Fruit fly (Drosophila melanogaster) whole organism, embryonic: ENCODE measurements around the gene Sry-alpha.

Source experiments
- BtbVII ChIP-seq: fragments of 200-800 bp; sonication (Bioruptor generic); optimal IDR thresholded peaks from 3 replicates; lab custom pipeline; 2017; ENCODE audit warnings: missing biosample characterization, mild to moderate bottlenecking, missing genetic modification characterization
- CG12744 ChIP-seq: fragments of 200-800 bp; sonication (Bioruptor generic); optimal IDR thresholded peaks from 2 replicates; lab custom pipeline; 2016; ENCODE audit warnings: missing biosample characterization, missing genetic modification characterization
- CG13894 ChIP-seq: fragments of 200-800 bp; sonication (Bioruptor generic); optimal IDR thresholded peaks from 3 replicates; lab custom pipeline; 2018; ENCODE audit warnings: missing biosample characterization, mild to moderate bottlenecking, missing genetic modification characterization, moderate library complexity
- CG15479 ChIP-seq: fragments of 200-800 bp; sonication (Bioruptor generic); optimal IDR thresholded peaks from 3 replicates; lab custom pipeline; 2019; ENCODE audit warnings: missing biosample characterization, mild to moderate bottlenecking, missing genetic modification characterization, moderate library complexity
- CG16813 ChIP-seq: fragments of 200-800 bp; sonication (Bioruptor generic); IDR thresholded peaks from 3 replicates; pipeline ENCODE4 v1.3.6; 2022; ENCODE audit warnings: missing biosample characterization, missing genetic modification characterization; ENCODE audit not compliant: partially characterized antibody
- CG17328 ChIP-seq: fragments of 200-800 bp; sonication (Bioruptor generic); IDR thresholded peaks from 2 replicates; pipeline ENCODE4 v1.3.6; 2022; ENCODE audit warnings: missing biosample characterization, missing genetic modification characterization
- CG17359 ChIP-seq: fragments of 200-800 bp; sonication (Bioruptor generic); optimal IDR thresholded peaks from 3 replicates; lab custom pipeline; 2018; ENCODE audit warnings: missing biosample characterization, mild to moderate bottlenecking, missing genetic modification characterization, moderate library complexity
- CG18619 ChIP-seq: fragments of 200-800 bp; sonication (Bioruptor generic); optimal IDR thresholded peaks from 3 replicates; lab custom pipeline; 2017; ENCODE audit warnings: missing biosample characterization, mild to moderate bottlenecking, missing genetic modification characterization
- CG3407 ChIP-seq: fragments of 200-800 bp; sonication (Bioruptor generic); optimal IDR thresholded peaks from 2 replicates; lab custom pipeline; 2018; ENCODE audit warnings: missing biosample characterization, mild to moderate bottlenecking, missing genetic modification characterization
- CG4707 ChIP-seq: fragments of 200-800 bp; sonication (Bioruptor generic); optimal IDR thresholded peaks from 2 replicates; lab custom pipeline; 2018; ENCODE audit warnings: missing biosample characterization, mild to moderate bottlenecking, missing genetic modification characterization, moderate library complexity
- CG6654 ChIP-seq: fragments of 200-800 bp; sonication (Bioruptor generic); optimal IDR thresholded peaks from 2 replicates; lab custom pipeline; 2017; ENCODE audit warnings: missing biosample characterization, mild to moderate bottlenecking, missing genetic modification characterization
- CG6765 ChIP-seq: fragments of 200-800 bp; sonication (Bioruptor generic); optimal IDR thresholded peaks from 3 replicates; lab custom pipeline; 2017; ENCODE audit warnings: missing biosample characterization, mild to moderate bottlenecking, missing genetic modification characterization
- CG8089 ChIP-seq: fragments of 200-800 bp; sonication (Bioruptor generic); optimal IDR thresholded peaks from 3 replicates; lab custom pipeline; 2016; ENCODE audit warnings: missing biosample characterization, missing genetic modification characterization
- CG8281 ChIP-seq: fragments of 200-800 bp; sonication (Bioruptor generic); optimal IDR thresholded peaks from 2 replicates; lab custom pipeline; 2018; ENCODE audit warnings: missing biosample characterization, mild to moderate bottlenecking, missing genetic modification characterization, moderate library complexity
- CG8359 ChIP-seq: fragments of 200-800 bp; sonication (Bioruptor generic); optimal IDR thresholded peaks from 2 replicates; lab custom pipeline; 2017; ENCODE audit warnings: missing biosample characterization, mild to moderate bottlenecking, missing genetic modification characterization, borderline replicate concordance
- CHES-1-like ChIP-seq: fragments of 200-800 bp; sonication (Bioruptor generic); optimal IDR thresholded peaks from 2 replicates; lab custom pipeline; 2016; ENCODE audit warnings: missing biosample characterization, missing genetic modification characterization
- D19A ChIP-seq: fragments of 200-800 bp; optimal IDR thresholded peaks from 3 replicates; lab custom pipeline; 2019; ENCODE audit warnings: missing biosample characterization, mild to moderate bottlenecking, missing genetic modification characterization, moderate library complexity
- Dll ChIP-seq: fragments of 200-800 bp; sonication (Bioruptor generic); IDR thresholded peaks from 4 replicates; pipeline ENCODE4 v1.3.6; 2022; ENCODE audit warnings: missing biosample characterization, missing genetic modification characterization; ENCODE audit not compliant: partially characterized antibody
- Dp ChIP-seq: fragments of 200-800 bp; sonication (Bioruptor generic); optimal IDR thresholded peaks from 2 replicates; lab custom pipeline; 2018; ENCODE audit warnings: missing biosample characterization, mild to moderate bottlenecking, missing genetic modification characterization, moderate library complexity
- Fer1 ChIP-seq: fragments of 200-800 bp; sonication (Bioruptor generic); optimal IDR thresholded peaks from 2 replicates; lab custom pipeline; 2017; ENCODE audit warnings: missing biosample characterization, mild to moderate bottlenecking, missing genetic modification characterization
- H15 ChIP-seq: fragments of 200-800 bp; sonication (Bioruptor generic); IDR thresholded peaks from 3 replicates; pipeline ENCODE4 v1.3.6; 2022; ENCODE audit warnings: missing biosample characterization, missing genetic modification characterization
- HLH4C ChIP-seq: fragments of 200-800 bp; sonication (Bioruptor generic); IDR thresholded peaks from 3 replicates; pipeline ENCODE4 v1.3.6; 2022; ENCODE audit warnings: missing biosample characterization, missing genetic modification characterization; ENCODE audit not compliant: partially characterized antibody
- MESR4 ChIP-seq: fragments of 200-800 bp; sonication (Bioruptor generic); optimal IDR thresholded peaks from 2 replicates; lab custom pipeline; 2018; ENCODE audit warnings: missing biosample characterization, mild to moderate bottlenecking, missing genetic modification characterization, moderate library complexity
- Med ChIP-seq: fragments of 200-800 bp; sonication (Bioruptor generic); peaks from one replicate; lab custom pipeline; 2016; ENCODE audit warnings: missing biosample characterization, missing genetic modification characterization, mild to moderate bottlenecking, inconsistent platforms, moderate library complexity
- Taf1 ChIP-seq: fragments of 200-800 bp; sonication (Bioruptor generic); IDR thresholded peaks from 2 replicates; pipeline ENCODE4 v1.3.6; 2022; ENCODE audit warnings: missing biosample characterization, missing genetic modification characterization
- YL-1 ChIP-seq: fragments of 200-800 bp; sonication (Bioruptor generic); optimal IDR thresholded peaks from 3 replicates; lab custom pipeline; 2017; ENCODE audit warnings: missing biosample characterization, mild to moderate bottlenecking, missing genetic modification characterization
- bigmax ChIP-seq: fragments of 200-800 bp; sonication (Bioruptor generic); optimal IDR thresholded peaks from 2 replicates; lab custom pipeline; 2018; ENCODE audit warnings: missing biosample characterization, mild to moderate bottlenecking, missing genetic modification characterization
- cad ChIP-seq: fragments of >200 bp; optimal IDR thresholded peaks from 2 replicates; lab custom pipeline; 2017; ENCODE audit warnings: missing biosample characterization, missing genetic modification characterization
- cg ChIP-seq: fragments of 200-800 bp; sonication (Bioruptor generic); optimal IDR thresholded peaks from 3 replicates; lab custom pipeline; 2019; ENCODE audit warnings: missing biosample characterization, mild to moderate bottlenecking, missing genetic modification characterization, moderate library complexity
- croc ChIP-seq: fragments of 200-800 bp; sonication (Bioruptor generic); conservative IDR thresholded peaks from 3 replicates; pipeline ENCODE4 v1.3.6; 2022; ENCODE audit warnings: missing biosample characterization, missing genetic modification characterization
- crp ChIP-seq, 2 experiments: fragments of 200-800 bp; sonication (Bioruptor generic); optimal IDR thresholded peaks; 2 replicates in 1 of 2; 3 replicates in 1 of 2; lab custom pipeline; 2017; ENCODE audit warnings: missing biosample characterization in 2 of 2, missing genetic modification characterization in 2 of 2, mild to moderate bottlenecking in 1 of 2, moderate library complexity in 1 of 2
- dmrt11E ChIP-seq: fragments of 200-800 bp; sonication (Bioruptor generic); optimal IDR thresholded peaks from 3 replicates; lab custom pipeline; 2018; ENCODE audit warnings: missing biosample characterization, mild to moderate bottlenecking, missing genetic modification characterization, moderate library complexity
- fd64A ChIP-seq: fragments of 200-800 bp; sonication (Bioruptor generic); optimal IDR thresholded peaks from 3 replicates; lab custom pipeline; 2018; ENCODE audit warnings: missing biosample characterization, mild to moderate bottlenecking, missing genetic modification characterization
- gcm ChIP-seq: fragments of 200-800 bp; sonication (Bioruptor generic); optimal IDR thresholded peaks from 2 replicates; lab custom pipeline; 2019; ENCODE audit warnings: missing biosample characterization, mild to moderate bottlenecking, missing genetic modification characterization, moderate library complexity
- gfzf ChIP-seq: fragments of 200-800 bp; sonication (Bioruptor generic); optimal IDR thresholded peaks from 2 replicates; lab custom pipeline; 2016; ENCODE audit warnings: missing biosample characterization, mild to moderate bottlenecking, missing genetic modification characterization, moderate library complexity
- gsb ChIP-seq: fragments of 200-800 bp; sonication (Bioruptor generic); IDR thresholded peaks from 2 replicates; pipeline ENCODE4 v1.3.6; 2022; ENCODE audit warnings: missing biosample characterization, missing genetic modification characterization
- gsb-n ChIP-seq: fragments of 200-800 bp; sonication (Bioruptor generic); optimal IDR thresholded peaks from 3 replicates; lab custom pipeline; 2018; ENCODE audit warnings: missing biosample characterization, mild to moderate bottlenecking, missing genetic modification characterization
- inv ChIP-seq: fragments of 200-800 bp; sonication (Bioruptor generic); IDR thresholded peaks from 2 replicates; pipeline ENCODE4 v1.3.6; 2022; ENCODE audit warnings: missing biosample characterization, missing genetic modification characterization; ENCODE audit not compliant: partially characterized antibody
- jing ChIP-seq: fragments of 200-800 bp; sonication (Bioruptor generic); optimal IDR thresholded peaks from 2 replicates; lab custom pipeline; 2018; ENCODE audit warnings: missing biosample characterization, mild to moderate bottlenecking, missing genetic modification characterization
- kay ChIP-seq: fragments of 200-800 bp; sonication (Bioruptor generic); optimal IDR thresholded peaks from 2 replicates; lab custom pipeline; 2016; ENCODE audit warnings: missing biosample characterization, missing genetic modification characterization
- ken ChIP-seq: fragments of 200-800 bp; sonication (Bioruptor generic); IDR thresholded peaks from 3 replicates; pipeline ENCODE4 v1.3.6; 2022; ENCODE audit warnings: missing biosample characterization, missing genetic modification characterization
- nom ChIP-seq: fragments of 200-800 bp; sonication (Bioruptor generic); optimal IDR thresholded peaks from 2 replicates; lab custom pipeline; 2017; ENCODE audit warnings: missing biosample characterization, missing genetic modification characterization, mild to moderate bottlenecking, moderate library complexity, missing genetic modification reagents
- otp ChIP-seq: fragments of 200-800 bp; sonication (Bioruptor generic); IDR thresholded peaks from 3 replicates; pipeline ENCODE4, ENCODE4 v1.3.6; 2022; ENCODE audit warnings: missing biosample characterization, missing genetic modification characterization
- pfk ChIP-seq: fragments of 200-800 bp; sonication (Bioruptor generic); optimal IDR thresholded peaks from 2 replicates; lab custom pipeline; 2018; ENCODE audit warnings: missing biosample characterization, mild to moderate bottlenecking, missing genetic modification characterization, moderate library complexity
- pzg ChIP-seq: fragments of 200-800 bp; sonication (Bioruptor generic); optimal IDR thresholded peaks from 3 replicates; lab custom pipeline; 2018; ENCODE audit warnings: missing biosample characterization, mild to moderate bottlenecking, missing genetic modification characterization, moderate library complexity
- salm ChIP-seq: fragments of 200-800 bp; sonication (Bioruptor generic); optimal IDR thresholded peaks from 2 replicates; lab custom pipeline; 2018; ENCODE audit warnings: missing biosample characterization, mild to moderate bottlenecking, missing genetic modification characterization
- seq ChIP-seq: fragments of 200-800 bp; sonication (Bioruptor generic); IDR thresholded peaks from 2 replicates; pipeline ENCODE4 v1.3.6; 2022; ENCODE audit warnings: missing biosample characterization, missing genetic modification characterization
- sisA ChIP-seq: fragments of 200-800 bp; sonication (Bioruptor generic); IDR thresholded peaks from 2 replicates; pipeline ENCODE4 v1.3.6; 2022; ENCODE audit warnings: missing biosample characterization, missing genetic modification characterization
- ssp ChIP-seq: fragments of 200-800 bp; sonication (Bioruptor generic); IDR thresholded peaks from 2 replicates; pipeline ENCODE4 v1.3.6; 2022; ENCODE audit warnings: missing biosample characterization, missing genetic modification characterization
- tup ChIP-seq: fragments of 200-800 bp; sonication (Bioruptor generic); optimal IDR thresholded peaks from 2 replicates; lab custom pipeline; 2016; ENCODE audit warnings: missing biosample characterization, mild to moderate bottlenecking, missing genetic modification characterization, moderate library complexity
- vfl ChIP-seq: fragments of 200-800 bp; sonication (Bioruptor generic); optimal IDR thresholded peaks from 2 replicates; lab custom pipeline; 2016; ENCODE audit warnings: missing biosample characterization, missing genetic modification characterization
- wek ChIP-seq: fragments of 200-800 bp; sonication (Bioruptor generic); optimal IDR thresholded peaks from 3 replicates; lab custom pipeline; 2018; ENCODE audit warnings: missing biosample characterization, mild to moderate bottlenecking, missing genetic modification characterization, moderate library complexity

Gene Sry-alpha

dm6 chr3R:29993134-29993533 is 46.4 kb upstream of the Sry-alpha start, which contains the start of gene Acph-1 (continued):
- no peak for TF ChIP-seq CHES-1-like (GFP tag; lab: Kevin White, UChicago)
- no peak for TF ChIP-seq ken (GFP tag; lab: Robert Waterston, UW)
- TF ChIP-seq CG15479 (GFP tag; lab: Kevin White, UChicago) = no peak
- peak; percentile 55 for TF ChIP-seq CG13894
- TF ChIP-seq CG6765 (GFP tag; lab: Kevin White, UChicago) = peak; percentile 9
- no peak for TF ChIP-seq vfl
- TF ChIP-seq CG17328 (GFP tag; lab: Robert Waterston, UW) = no peak
- TF ChIP-seq Dp = peak; percentile 82
- TF ChIP-seq CG18619 = no peak
- no peak for TF ChIP-seq CG8089 (GFP tag; lab: Kevin White, UChicago)
- TF ChIP-seq Fer1 = peak; percentile 24
- no peak for TF ChIP-seq seq (GFP tag; lab: Robert Waterston, UW)
- peak; percentile 62 for TF ChIP-seq Med (GFP tag; lab: Kevin White, UChicago)
- no peak for TF ChIP-seq CG8359
- TF ChIP-seq ssp (GFP tag; lab: Robert Waterston, UW) = no peak
- TF ChIP-seq CG16813 (GFP tag; lab: Robert Waterston, UW) = 0 out of 3 replicates have a peak, but pooled peaks have one; percentile 24
- no peak for TF ChIP-seq otp
- no peak for TF ChIP-seq pfk (GFP tag; lab: Kevin White, UChicago)
- 0 out of 4 replicates have a peak, but pooled peaks have one; percentile 32 for TF ChIP-seq Dll (GFP tag; lab: Robert Waterston, UW)
- peak in 1 of 2 experiments; percentile 21 for TF ChIP-seq crp (GFP tag; optimal IDR thresholded peaks at IDR 0.05; lab: Kevin White, UChicago)
- no peak for TF ChIP-seq CG3407
- TF ChIP-seq fd64A = no peak
- no peak for TF ChIP-seq gsb-n (tag; lab: Kevin White, UChicago)
- peak; percentile 45; the same call in 1 of the 3 replicates for TF ChIP-seq HLH4C (GFP tag; lab: Robert Waterston, UW)
- TF ChIP-seq gfzf (GFP tag; lab: Kevin White, UChicago) = peak; percentile 4
- TF ChIP-seq pzg = peak; percentile 40
- TF ChIP-seq Taf1 (GFP tag; lab: Robert Waterston, UW) = no peak
- TF ChIP-seq nom = no peak
- TF ChIP-seq MESR4 = peak; percentile 62
- TF ChIP-seq CG4707 (GFP tag; lab: Kevin White, UChicago) = no peak

- TF ChIP-seq gsb (GFP tag; lab: Robert Waterston, UW) (no peak), kay (GFP tag; lab: Kevin White, UChicago) (no peak), CG12744 (GFP tag; lab: Kevin White, UChicago) (no peak), CG6654 (GFP tag; lab: Kevin White, UChicago) (no peak), YL-1 (peak; percentile 42), dmrt11E (tag; lab: Kevin White, UChicago) (no peak), D19A (tag; lab: Kevin White, UChicago) (no peak), bigmax (GFP tag; lab: Kevin White, UChicago) (no peak), jing (no peak), inv (GFP tag; lab: Robert Waterston, UW) (peak; percentile 66; the same call in 1 of the 2 replicates), salm (tag; lab: Kevin White, UChicago) (no peak), sisA (GFP tag; lab: Robert Waterston, UW) (no peak), CG17359 (tag; lab: Kevin White, UChicago) (no peak), wek (GFP tag; lab: Kevin White, UChicago) (no peak), cg (GFP tag; lab: Kevin White, UChicago) (no peak), cad (GFP tag; lab: Kevin White, UChicago) (no peak), BtbVII (GFP tag; lab: Kevin White, UChicago) (no peak), tup (GFP tag; lab: Kevin White, UChicago) (no peak), H15 (GFP tag; lab: Robert Waterston, UW) (no peak), gcm (GFP tag; lab: Kevin White, UChicago) (no peak), CG8281 (tag; lab: Kevin White, UChicago) (no peak), croc (no peak)
Observed at dm6 chr3R:29995035-29995434, 44.5 kb upstream of the Sry-alpha start, which contains the start of the genes CG7903 and Sas-6. TSS of gene CG7903 (minus strand) at chr3R:29995231. TSS of gene Sas-6 (plus strand) at chr3R:29995357.
